Worm (Caenorhabditis elegans): ENCODE measurements around the gene copg-1.

Gene copg-1

ce11 chrIV:10164086-10164485 lies 12.3 kb downstream of the copg-1 start:
- TF ChIP-seq sptf-1 (tag; optimal IDR thresholded peaks at IDR 0.05), result no peak
- no peak for TF ChIP-seq ztf-11 (tag; optimal IDR thresholded peaks at IDR 0.05)
- TF ChIP-seq M03D4.4 (tag; optimal IDR thresholded peaks at IDR 0.05), result no peak
- no peak for TF ChIP-seq bed-3 (GFP tag; optimal IDR thresholded peaks at IDR 0.05)
- no peak for TF ChIP-seq zip-8 (tag; optimal IDR thresholded peaks at IDR 0.05)
- no peak for TF ChIP-seq ceh-43 (GFP tag; optimal IDR thresholded peaks at IDR 0.05)
- no peak for TF ChIP-seq nhr-76 (tag; optimal IDR thresholded peaks at IDR 0.05)
- TF ChIP-seq ceh-83 (GFP tag; optimal IDR thresholded peaks at IDR 0.05), result no peak
- TF ChIP-seq flh-1 (GFP tag; optimal IDR thresholded peaks at IDR 0.05), result no peak
- TF ChIP-seq mab-5 (tag; optimal IDR thresholded peaks at IDR 0.05), result no peak
- no peak for TF ChIP-seq nhr-28 (tag; optimal IDR thresholded peaks at IDR 0.05)

ce11 chrIV:10170808-10171207 lies 19.1 kb downstream of the copg-1 start:
- TF ChIP-seq sptf-1 (tag; optimal IDR thresholded peaks at IDR 0.05), result no peak
- TF ChIP-seq nhr-12 (tag; optimal IDR thresholded peaks at IDR 0.05), result no peak
- no peak for TF ChIP-seq M03D4.4 (tag; optimal IDR thresholded peaks at IDR 0.05)
- no peak for TF ChIP-seq blmp-1 (tag; optimal IDR thresholded peaks at IDR 0.05)
- no peak for TF ChIP-seq mep-1 (tag; optimal IDR thresholded peaks at IDR 0.05)
- TF ChIP-seq tbx-8 (GFP tag; optimal IDR thresholded peaks at IDR 0.05), result no peak
- TF ChIP-seq ces-1 (GFP tag; optimal IDR thresholded peaks at IDR 0.05), result peak; percentile 99

ce11 chrIV:10174328-10174727 lies 22.6 kb downstream of the copg-1 start, which contains the start of gene pxf-1:
Gene pxf-1 (minus strand): TSS chrIV:10174341.
- TF ChIP-seq elt-1 (tag; optimal IDR thresholded peaks at IDR 0.05; ENCODE audit: borderline replicate concordance, insufficient read depth) (no peak), mep-1 (tag; optimal IDR thresholded peaks at IDR 0.05) (no peak), nhr-12 (tag; optimal IDR thresholded peaks at IDR 0.05) (no peak), ces-1 (GFP tag; optimal IDR thresholded peaks at IDR 0.05) (peak; percentile 59)

ce11 chrIV:10174932-10175732 lies 23.4 kb downstream of the copg-1 start:
- peak; percentile 22 for TF ChIP-seq ham-2 (GFP tag; optimal IDR thresholded peaks at IDR 0.05)
- peak; percentile 60 for TF ChIP-seq M03D4.4 (tag; optimal IDR thresholded peaks at IDR 0.05)
- no peak for TF ChIP-seq ceh-39 (tag; optimal IDR thresholded peaks at IDR 0.05)
- TF ChIP-seq drap-1 (GFP tag; optimal IDR thresholded peaks at IDR 0.05), result peak; percentile 63
- peak; percentile 51 for TF ChIP-seq mls-2 (tag; optimal IDR thresholded peaks at IDR 0.05)
- no peak for TF ChIP-seq nhr-76 (tag; optimal IDR thresholded peaks at IDR 0.05)
- TF ChIP-seq bed-3 (GFP tag; optimal IDR thresholded peaks at IDR 0.05), result no peak
- no peak for TF ChIP-seq lsy-2 (tag; optimal IDR thresholded peaks at IDR 0.05)
- TF ChIP-seq pha-4 (tag; optimal IDR thresholded peaks at IDR 0.05), result peak; percentile 13
- TF ChIP-seq sem-2 (GFP tag; optimal IDR thresholded peaks at IDR 0.05), result no peak
- peak; percentile 14 for TF ChIP-seq sptf-1 (tag; optimal IDR thresholded peaks at IDR 0.05)
- TF ChIP-seq unc-39 (tag; optimal IDR thresholded peaks at IDR 0.05), result no peak
- TF ChIP-seq unc-120 (tag; optimal IDR thresholded peaks at IDR 0.05; ENCODE audit: poor library complexity, severe bottlenecking), result peak; percentile 9
- TF ChIP-seq flh-1 (GFP tag; optimal IDR thresholded peaks at IDR 0.05), result no peak
- no peak for TF ChIP-seq elt-3 (tag; optimal IDR thresholded peaks at IDR 0.05)
- peak; percentile 20 for TF ChIP-seq cnd-1 (tag; optimal IDR thresholded peaks at IDR 0.05)
- TF ChIP-seq ztf-11 (tag; optimal IDR thresholded peaks at IDR 0.05), result no peak

- TF ChIP-seq sem-2 (GFP tag; optimal IDR thresholded peaks at IDR 0.05) (no peak), pha-4 (tag; optimal IDR thresholded peaks at IDR 0.05) (peak; percentile 48), ztf-11 (tag; optimal IDR thresholded peaks at IDR 0.05) (no peak), ceh-83 (GFP tag; optimal IDR thresholded peaks at IDR 0.05) (no peak), unc-120 (tag; optimal IDR thresholded peaks at IDR 0.05; ENCODE audit: poor library complexity, severe bottlenecking) (no peak), nhr-12 (tag; optimal IDR thresholded peaks at IDR 0.05) (no peak), mls-2 (tag; optimal IDR thresholded peaks at IDR 0.05) (no peak), bed-3 (GFP tag; optimal IDR thresholded peaks at IDR 0.05) (no peak), lsy-2 (tag; optimal IDR thresholded peaks at IDR 0.05) (peak; percentile 59), ces-1 (GFP tag; optimal IDR thresholded peaks at IDR 0.05) (peak; percentile 83), snpc-4 (tag; optimal IDR thresholded peaks at IDR 0.05) (no peak), flh-1 (GFP tag; optimal IDR thresholded peaks at IDR 0.05) (no peak), ham-2 (GFP tag; optimal IDR thresholded peaks at IDR 0.05) (no peak), ceh-39 (tag; optimal IDR thresholded peaks at IDR 0.05) (peak; percentile 27), blmp-1 (tag; optimal IDR thresholded peaks at IDR 0.05) (no peak), elt-1 (tag; optimal IDR thresholded peaks at IDR 0.05; ENCODE audit: borderline replicate concordance, insufficient read depth) (no peak), unc-62 (GFP tag; optimal IDR thresholded peaks at IDR 0.05) (peak; percentile 4), mep-1 (tag; optimal IDR thresholded peaks at IDR 0.05) (peak; percentile 64), drap-1 (GFP tag; optimal IDR thresholded peaks at IDR 0.05) (no peak), nhr-2 (tag; optimal IDR thresholded peaks at IDR 0.05) (no peak), nhr-28 (tag; optimal IDR thresholded peaks at IDR 0.05) (no peak), elt-3 (tag; optimal IDR thresholded peaks at IDR 0.05) (no peak), lin-32 (GFP tag; optimal IDR thresholded peaks at IDR 0.05) (no peak), ceh-43 (GFP tag; optimal IDR thresholded peaks at IDR 0.05) (no peak), nhr-237 (tag; optimal IDR thresholded peaks at IDR 0.05) (peak; percentile 33), cnd-1 (tag; optimal IDR thresholded peaks at IDR 0.05) (no peak)
These were observed 24.5 kb downstream of the copg-1 start, which contains the start of gene rack-1 for ce11 chrIV:10176252-10176730. Gene rack-1 (plus strand): TSS chrIV:10176680.
